Worm (Caenorhabditis elegans) whole organism, L1 larva: ENCODE data around the gene fbxb-17.
"Not testable (repeated sequence)": the region's sequence is repeated elsewhere in the genome, so short reads cannot be mapped to it uniquely, and the experiment has no call there.

Source experiments
- C34B4.2 ChIP-seq: sonication (generic microtip); optimal IDR thresholded peaks from 2 replicates; lab custom pipeline; 2017; ENCODE audit warnings: mild to moderate bottlenecking, missing genetic modification characterization, missing compliant biosample characterization
- Y116A8C.19 ChIP-seq: sonication (generic microtip); optimal IDR thresholded peaks from 2 replicates; lab custom pipeline; 2016; ENCODE audit warnings: missing compliant biosample characterization, missing genetic modification characterization, borderline replicate concordance
- aha-1 ChIP-seq: fragments of 150-350 bp; optimal IDR thresholded peaks from 2 replicates; lab custom pipeline; 2014; ENCODE audit warnings: missing biosample characterization, missing genetic modification characterization
- blmp-1 ChIP-seq: fragments of 150-350 bp; optimal IDR thresholded peaks from 2 replicates; lab custom pipeline; 2014; ENCODE audit warnings: missing biosample characterization, missing genetic modification characterization
- ceh-8 ChIP-seq: fragments of 200-800 bp; sonication (Bioruptor generic); optimal IDR thresholded peaks from 2 replicates; lab custom pipeline; 2018; ENCODE audit warnings: mild to moderate bottlenecking, missing genetic modification characterization, moderate library complexity, missing compliant biosample characterization
- ceh-90 ChIP-seq: sonication (generic microtip); optimal IDR thresholded peaks from 2 replicates; lab custom pipeline; 2016; ENCODE audit warnings: missing genetic modification characterization, missing compliant biosample characterization
- dpl-1 ChIP-seq, 3 experiments: fragments of 150-350 bp in 2 of 3; sonication (generic microtip) in 1 of 3; optimal IDR thresholded peaks; 2 replicates each; lab custom pipeline; 2014 to 2017; ENCODE audit warnings: missing biosample characterization in 3 of 3, missing genetic modification characterization in 3 of 3, missing genetic modification reagents in 3 of 3
- dsc-1 ChIP-seq: sonication (generic microtip); optimal IDR thresholded peaks from 2 replicates; lab custom pipeline; 2016; ENCODE audit warnings: mild to moderate bottlenecking, missing genetic modification characterization, missing compliant biosample characterization
- elt-2 ChIP-seq: sonication (generic microtip); optimal IDR thresholded peaks from 2 replicates; lab custom pipeline; 2016; ENCODE audit warnings: missing genetic modification characterization, mild to moderate bottlenecking, inconsistent platforms, missing compliant biosample characterization, missing genetic modification reagents
- fkh-4 ChIP-seq: sonication (generic microtip); optimal IDR thresholded peaks from 2 replicates; lab custom pipeline; 2016; ENCODE audit warnings: missing compliant biosample characterization, missing genetic modification characterization, borderline replicate concordance
- hpl-2 ChIP-seq: fragments of 150-350 bp; optimal IDR thresholded peaks from 2 replicates; lab custom pipeline; 2014; ENCODE audit warnings: missing biosample characterization, missing genetic modification reagents, missing genetic modification characterization
- isw-1 ChIP-seq: fragments of 200-800 bp; sonication (Bioruptor generic); IDR thresholded peaks from 2 replicates; pipeline ENCODE4 v1.3.6; 2022; ENCODE audit warnings: missing genetic modification characterization, missing compliant biosample characterization
- jun-1 ChIP-seq: fragments of 150-350 bp; optimal IDR thresholded peaks from 2 replicates; lab custom pipeline; 2014; ENCODE audit warnings: missing biosample characterization, missing genetic modification reagents, missing genetic modification characterization
- lir-3 ChIP-seq: sonication (generic microtip); optimal IDR thresholded peaks from 2 replicates; lab custom pipeline; 2016; ENCODE audit warnings: mild to moderate bottlenecking, missing genetic modification characterization, moderate library complexity, missing compliant biosample characterization; ENCODE audit not compliant: poor library complexity
- lsy-2 ChIP-seq, 2 experiments: fragments of 150-350 bp; optimal IDR thresholded peaks; 2 replicates each; lab custom pipeline; 2014; ENCODE audit warnings: missing biosample characterization in 2 of 2, missing genetic modification characterization in 2 of 2
- nhr-19 ChIP-seq: fragments of 200-800 bp; sonication (Bioruptor generic); conservative IDR thresholded peaks from 2 replicates; pipeline ENCODE4 v1.3.6; 2022; ENCODE audit warnings: missing genetic modification characterization, missing compliant biosample characterization
- nhr-237 ChIP-seq: fragments of 150-350 bp; optimal IDR thresholded peaks from 2 replicates; lab custom pipeline; 2014; ENCODE audit warnings: missing biosample characterization, missing genetic modification characterization
- nhr-76 ChIP-seq: sonication (generic microtip); optimal IDR thresholded peaks from 2 replicates; lab custom pipeline; 2017; ENCODE audit warnings: missing biosample characterization, missing genetic modification characterization
- nhr-85 ChIP-seq: sonication (generic microtip); peaks from one replicate; lab custom pipeline; 2016; ENCODE audit warnings: missing genetic modification characterization, inconsistent platforms, missing compliant biosample characterization
- pag-3 ChIP-seq: sonication (generic microtip); optimal IDR thresholded peaks from 2 replicates; lab custom pipeline; 2017; ENCODE audit warnings: missing genetic modification characterization, mild to moderate bottlenecking, missing compliant biosample characterization, antibody characterized with exemption, borderline replicate concordance; ENCODE audit not compliant: insufficient read depth
- pqm-1 ChIP-seq: sonication (generic microtip); optimal IDR thresholded peaks from 3 replicates; lab custom pipeline; 2017; ENCODE audit warnings: missing biosample characterization, missing genetic modification characterization
- snpc-4 ChIP-seq: fragments of 150-350 bp; optimal IDR thresholded peaks from 2 replicates; lab custom pipeline; 2014; ENCODE audit warnings: missing biosample characterization, missing genetic modification characterization
- snu-23 ChIP-seq: sonication (generic microtip); optimal IDR thresholded peaks from 2 replicates; lab custom pipeline; 2016; ENCODE audit warnings: missing genetic modification characterization, missing compliant biosample characterization
- sup-37 ChIP-seq: fragments of 200-800 bp; sonication (Bioruptor generic); optimal IDR thresholded peaks from 2 replicates; lab custom pipeline; 2018; ENCODE audit warnings: mild to moderate bottlenecking, missing genetic modification characterization, missing compliant biosample characterization
- tbx-2 ChIP-seq: sonication (generic microtip); optimal IDR thresholded peaks from 2 replicates; lab custom pipeline; 2016; ENCODE audit warnings: missing genetic modification characterization, missing compliant biosample characterization
- tlp-1 ChIP-seq: fragments of 150-350 bp; optimal IDR thresholded peaks from 2 replicates; lab custom pipeline; 2014; ENCODE audit warnings: missing biosample characterization, missing genetic modification characterization
- unc-130 ChIP-seq: fragments of 150-350 bp; optimal IDR thresholded peaks from 2 replicates; lab custom pipeline; 2017; ENCODE audit warnings: missing biosample characterization, missing genetic modification characterization, inconsistent platforms
- unc-62 ChIP-seq: fragments of 150-350 bp; optimal IDR thresholded peaks from 2 replicates; lab custom pipeline; 2014; ENCODE audit warnings: missing biosample characterization, missing genetic modification reagents, missing genetic modification characterization
- vab-15 ChIP-seq: sonication (generic microtip); optimal IDR thresholded peaks from 2 replicates; lab custom pipeline; 2017; ENCODE audit warnings: missing genotype, mild to moderate bottlenecking, missing genetic modification characterization, missing compliant biosample characterization

fbxb-17 gene

DNA sequence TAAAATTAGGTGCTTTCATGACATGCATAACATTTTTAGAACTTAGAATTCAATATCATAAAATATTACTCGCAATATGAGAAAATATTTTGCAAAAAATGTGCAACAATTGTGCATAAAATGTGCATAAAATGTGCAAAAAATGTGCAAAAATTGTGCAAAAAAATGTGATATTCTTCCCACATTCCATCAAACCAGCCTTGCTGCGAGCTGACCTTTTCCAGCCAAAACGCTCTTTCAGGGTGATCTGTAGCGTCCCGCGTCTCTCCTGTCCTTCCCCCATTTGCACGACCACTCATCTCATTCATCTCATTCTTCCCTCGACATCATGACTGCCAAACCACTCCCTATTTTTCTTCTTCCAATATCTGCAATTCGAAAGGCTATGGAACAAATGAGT, at the start of gene fbxb-17:
Gene fbxb-17, plus strand, starts transcription at position 301 of the 400 bp plus-strand sequence.
- TF ChIP-seq aha-1 (tag; lab: Kevin White, UChicago) (no peak), snu-23 (GFP tag; lab: Kevin White, UChicago) (no peak), dpl-1 (GFP tag; optimal IDR thresholded peaks at IDR 0.05; lab: Kevin White, UChicago) (no peak), nhr-85 (tag; lab: Kevin White, UChicago) (no peak), jun-1 (tag; lab: Kevin White, UChicago) (no peak), dsc-1 (tag; lab: Kevin White, UChicago) (no peak), isw-1 (no peak), ceh-90 (tag; lab: Kevin White, UChicago) (no peak), fkh-4 (no peak), pqm-1 (no peak), pag-3 (tag; lab: Kevin White, UChicago) (no peak), ceh-8 (GFP tag; lab: Kevin White, UChicago) (no peak), vab-15 (tag; lab: Kevin White, UChicago) (no peak), tlp-1 (tag; lab: Kevin White, UChicago) (no peak), lir-3 (tag; lab: Kevin White, UChicago) (no peak), nhr-237 (tag; lab: Kevin White, UChicago) (no peak)
- TF ChIP-seq, all 84 proteins: peak for 0

DNA sequence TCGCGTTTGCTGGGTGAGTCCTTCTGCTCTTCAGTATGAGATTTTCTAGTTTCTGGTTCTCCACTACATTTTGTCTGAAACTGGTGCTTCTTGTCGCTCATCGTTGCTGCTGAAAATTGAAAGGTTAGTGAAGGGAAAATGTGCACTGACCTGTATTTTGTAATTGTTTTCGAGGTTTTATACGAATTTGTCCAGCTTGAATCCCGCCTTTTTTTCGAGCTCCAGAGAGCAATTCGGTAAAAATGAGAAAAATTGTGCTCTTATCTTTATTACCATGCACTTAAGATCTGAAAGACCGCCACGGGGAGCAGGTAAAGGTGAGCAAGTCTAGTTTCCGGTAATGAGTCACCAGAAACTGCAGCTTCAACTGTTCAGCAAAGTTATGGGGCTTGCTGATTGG, 48.4 kb upstream of the fbxb-17 start, which contains the start of gene C08E3.15:
Gene C08E3.15, minus strand, starts transcription at position 101 of the 400 bp plus-strand sequence.
- peak in 1 of 2 experiments; percentile 6 for TF ChIP-seq lsy-2 (tag; optimal IDR thresholded peaks at IDR 0.05; lab: Kevin White, UChicago)

- TF ChIP-seq Y116A8C.19 (tag; lab: Kevin White, UChicago); fkh-4; C34B4.2 (tag; lab: Kevin White, UChicago): not testable (repeated sequence)
Observed at ce11 chrII:1632216-1632615, 44.0 kb upstream of the fbxb-17 start, which contains the start of gene C08E3.13. TSS of gene C08E3.13 (minus strand) at chrII:1632316.

ce11 chrII:1633490-1633889, 42.7 kb upstream of the fbxb-17 start, which contains the start of gene C08E3.1:
TSS of gene C08E3.1 (plus strand) at chrII:1633790.
- not testable (repeated sequence) for TF ChIP-seq sup-37 (GFP tag; lab: Kevin White, UChicago); unc-130 (tag; lab: Kevin White, UChicago); nhr-76 (tag; lab: Kevin White, UChicago)

ce11 chrII:1635969-1636368, 40.2 kb upstream of the fbxb-17 start:
- TF ChIP-seq jun-1 (tag; lab: Kevin White, UChicago) (peak; percentile 15), elt-2 (peak; percentile 90), hpl-2 (GFP tag; lab: Kevin White, UChicago) (no peak), ceh-8 (GFP tag; lab: Kevin White, UChicago) (no peak), snpc-4 (tag; lab: Kevin White, UChicago) (no peak), Y116A8C.19 (tag; lab: Kevin White, UChicago) (no peak), nhr-76 (tag; lab: Kevin White, UChicago) (no peak), nhr-19 (GFP tag; lab: Robert Waterston, UW) (no peak), lir-3 (tag; lab: Kevin White, UChicago) (no peak)

ce11 chrII:1636392-1636791, 39.8 kb upstream of the fbxb-17 start, which contains the start of gene srg-20:
TSS of gene srg-20 (plus strand) at chrII:1636692.
- TF ChIP-seq tbx-2 (tag; lab: Kevin White, UChicago); unc-62 (GFP tag; lab: Kevin White, UChicago); blmp-1: not testable (repeated sequence)
- TF ChIP-seq, all 84 proteins: peak for 0; not testable (repeated sequence) for 84
